Worm (Caenorhabditis elegans): ENCODE data around the gene sfxn-1.5.

The sfxn-1.5 gene

DNA sequence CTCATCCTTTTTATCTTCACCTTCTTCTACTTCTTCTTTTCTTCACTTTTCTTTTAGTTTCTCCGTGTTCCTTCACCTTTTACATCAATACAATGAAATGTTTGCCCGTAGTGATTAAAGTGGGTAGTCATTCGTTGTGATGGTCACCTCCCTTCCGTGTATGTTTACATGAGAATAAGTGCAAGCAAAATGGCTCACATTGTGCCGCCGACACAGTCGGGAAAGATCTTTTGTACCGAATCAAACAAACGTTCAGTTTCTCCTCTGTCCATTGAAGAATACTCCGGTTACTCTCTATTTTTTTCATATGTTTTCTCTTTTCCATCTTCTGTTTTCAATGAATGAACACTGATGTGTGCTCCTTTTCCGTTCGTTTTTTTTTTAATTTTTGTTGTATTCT is 2.7 kb upstream of the sfxn-1.5 start:
- TF ChIP-seq ceh-18 (tag; optimal IDR thresholded peaks at IDR 0.05) (no peak), lim-6 (tag; optimal IDR thresholded peaks at IDR 0.05) (no peak), unc-42 (tag; optimal IDR thresholded peaks at IDR 0.05) (no peak), T23F11.4 (GFP tag; optimal IDR thresholded peaks at IDR 0.05) (no peak), mec-3 (tag; optimal IDR thresholded peaks at IDR 0.05; ENCODE audit: borderline replicate concordance) (no peak), ceh-48 (tag; optimal IDR thresholded peaks at IDR 0.05) (no peak), pag-3 (tag; optimal IDR thresholded peaks at IDR 0.05; ENCODE audit: borderline replicate concordance) (no peak), Y22D7AL.16 (tag; optimal IDR thresholded peaks at IDR 0.05) (no peak), elt-2 (tag; optimal IDR thresholded peaks at IDR 0.05) (no peak), pros-1 (tag; optimal IDR thresholded peaks at IDR 0.05) (no peak), ref-2 (tag; optimal IDR thresholded peaks at IDR 0.05) (no peak), zip-5 (tag; optimal IDR thresholded peaks at IDR 0.05) (no peak), ceh-45 (GFP tag; IDR thresholded peaks at IDR 0.05) (no peak), npax-4 (tag; optimal IDR thresholded peaks at IDR 0.05) (no peak), fax-1 (tag; optimal IDR thresholded peaks at IDR 0.05) (no peak), F13H6.1 (tag; optimal IDR thresholded peaks at IDR 0.05) (no peak), fkh-10 (GFP tag; optimal IDR thresholded peaks at IDR 0.05) (no peak), ama-1 (optimal IDR thresholded peaks at IDR 0.05) (no peak)

DNA sequence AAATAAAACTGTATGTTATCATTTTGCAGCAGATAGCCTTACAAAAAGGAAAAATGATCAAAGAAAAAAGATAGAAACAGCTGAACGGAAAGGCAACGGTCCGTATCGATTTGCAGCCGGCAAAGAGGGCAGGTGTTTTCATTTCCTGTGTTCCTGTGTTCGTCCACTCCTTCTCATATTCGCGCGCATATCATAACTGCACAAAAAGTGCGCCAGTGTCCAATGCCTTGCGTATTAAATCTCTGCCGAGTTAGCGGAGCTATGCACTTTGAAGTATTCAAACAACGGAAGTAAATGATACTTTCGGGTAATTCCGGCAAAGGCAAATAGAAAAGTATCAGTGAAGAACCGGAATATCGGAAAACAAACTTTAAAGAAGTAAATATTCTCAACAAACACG is 1.1 kb upstream of the sfxn-1.5 start:
- TF ChIP-seq ttx-3 (tag; optimal IDR thresholded peaks at IDR 0.05) = no peak
- TF ChIP-seq ceh-31 (tag; optimal IDR thresholded peaks at IDR 0.05) = no peak
- TF ChIP-seq elt-2 (tag; optimal IDR thresholded peaks at IDR 0.05) = peak; percentile 48
- peak; percentile 2 for TF ChIP-seq nhr-232 (tag; optimal IDR thresholded peaks at IDR 0.05)
- TF ChIP-seq ceh-34 (tag; optimal IDR thresholded peaks at IDR 0.05) = peak; percentile 31
- TF ChIP-seq tbx-2 (tag; optimal IDR thresholded peaks at IDR 0.05) = peak; percentile 10
- TF ChIP-seq che-1 (tag; optimal IDR thresholded peaks at IDR 0.05) = peak; percentile 18
- no peak for TF ChIP-seq pqm-1 (tag; optimal IDR thresholded peaks at IDR 0.05)
- TF ChIP-seq ceh-6 (GFP tag; optimal IDR thresholded peaks at IDR 0.05) = peak; percentile 47
- TF ChIP-seq unc-86 (tag; optimal IDR thresholded peaks at IDR 0.05) = no peak
- TF ChIP-seq ceh-19 (GFP tag; optimal IDR thresholded peaks at IDR 0.05) = peak; percentile 4
- no peak for TF ChIP-seq pha-4 (tag; optimal IDR thresholded peaks at IDR 0.05)
- TF ChIP-seq hlh-6 (tag; optimal IDR thresholded peaks at IDR 0.05) = no peak
- no peak for TF ChIP-seq F13H6.1 (tag; optimal IDR thresholded peaks at IDR 0.05)
- TF ChIP-seq ets-4 (tag; optimal IDR thresholded peaks at IDR 0.05) = no peak

DNA sequence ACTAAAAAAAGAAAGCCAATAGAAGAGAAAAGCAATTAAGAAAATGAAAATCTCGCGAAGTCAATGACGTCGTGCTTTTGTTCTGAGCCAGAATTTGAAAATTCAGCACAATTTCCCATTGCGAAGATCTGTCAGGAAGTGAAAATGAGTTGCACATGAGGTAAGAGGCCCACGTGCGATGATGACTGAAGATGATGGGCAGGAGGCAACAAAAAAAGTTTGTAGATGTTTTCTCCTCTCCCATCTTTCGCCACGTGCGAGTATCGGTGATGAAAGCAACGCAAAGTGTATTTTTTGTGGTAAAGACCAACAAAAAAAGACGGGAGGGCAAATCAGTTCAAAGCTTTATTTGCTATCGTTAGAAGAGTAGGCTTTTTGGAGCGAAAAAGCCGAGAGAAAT is 609 bp upstream of the sfxn-1.5 start:
- no peak for TF ChIP-seq ztf-16 (tag; optimal IDR thresholded peaks at IDR 0.05)
- no peak for TF ChIP-seq ceh-14 (tag; optimal IDR thresholded peaks at IDR 0.05)
- no peak for TF ChIP-seq sdc-2 (tag; optimal IDR thresholded peaks at IDR 0.05)
- TF ChIP-seq C08G9.2 (tag; optimal IDR thresholded peaks at IDR 0.05) = no peak
- no peak for TF ChIP-seq dmd-4 (tag; optimal IDR thresholded peaks at IDR 0.05; ENCODE audit: borderline replicate concordance)
- TF ChIP-seq K02D7.2 (tag; optimal IDR thresholded peaks at IDR 0.05) = no peak
- TF ChIP-seq C38D4.7 (GFP tag; optimal IDR thresholded peaks at IDR 0.05) = no peak
- no peak for TF ChIP-seq odd-2 (tag; optimal IDR thresholded peaks at IDR 0.05)

DNA sequence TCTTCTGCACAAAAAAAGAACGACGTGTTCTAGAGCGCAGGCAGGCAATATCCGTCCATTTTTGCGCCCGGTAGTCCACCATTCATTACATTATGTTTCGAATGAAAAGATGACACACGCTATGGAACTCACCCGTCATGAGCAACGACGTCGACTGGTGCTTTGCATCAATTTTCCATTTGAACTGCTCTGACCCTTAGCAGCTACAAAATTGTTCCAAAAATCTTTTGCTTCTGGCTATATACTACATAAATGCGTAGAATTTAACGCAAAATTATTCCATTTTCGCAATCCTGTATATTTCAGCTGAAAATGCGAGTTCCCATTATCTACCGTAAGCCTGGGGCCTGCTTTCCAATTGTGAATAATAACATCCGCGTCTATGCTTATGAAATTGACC is 3.1 kb downstream of the sfxn-1.5 start, which contains the start of gene T04F8.3:
Gene T04F8.3 (plus strand): TSS at position 301 of the 400 bp plus-strand sequence.
- TF ChIP-seq tbx-7 (tag; optimal IDR thresholded peaks at IDR 0.05) = no peak
